Worm (Caenorhabditis elegans): ENCODE data around the gene C07G1.7.

ce11 chrIV:8182566-8182965 lies 29.1 kb downstream of the C07G1.7 start:
- no peak for TF ChIP-seq dao-5 (tag; optimal IDR thresholded peaks at IDR 0.05)
- TF ChIP-seq him-1 (tag; optimal IDR thresholded peaks at IDR 0.05), result no peak

Measured in whole organism, L4/young adult.